Worm (Caenorhabditis elegans): ENCODE measurements around the gene R12B2.3.

R12B2.3 gene

DNA sequence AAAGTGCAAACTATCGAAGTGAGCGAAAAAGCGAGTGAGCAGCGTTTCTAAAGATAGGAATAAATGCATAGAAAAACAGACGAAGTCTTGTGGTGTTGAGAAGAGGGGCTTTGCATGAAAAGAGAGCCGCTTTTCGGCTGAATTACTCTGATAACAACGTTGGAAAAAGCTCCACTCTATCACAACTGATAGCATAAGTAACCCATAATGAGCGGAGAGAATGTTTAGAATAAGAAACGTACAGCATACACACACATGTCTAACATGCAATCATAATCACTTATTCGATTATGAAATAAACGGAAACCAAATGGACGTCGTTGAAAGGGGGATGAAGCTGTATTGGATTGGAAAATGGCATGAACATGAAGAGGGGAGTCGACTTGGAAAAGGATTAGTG lies 34.9 kb downstream of the R12B2.3 start (continued):
- TF ChIP-seq fos-1 (tag; optimal IDR thresholded peaks at IDR 0.05) (no peak), sup-37 (GFP tag; optimal IDR thresholded peaks at IDR 0.05) (no peak), nhr-76 (tag; optimal IDR thresholded peaks at IDR 0.05) (no peak), hpl-2 (GFP tag; optimal IDR thresholded peaks at IDR 0.05) (no peak), aha-1 (tag; optimal IDR thresholded peaks at IDR 0.05) (no peak), nhr-90 (tag; optimal IDR thresholded peaks at IDR 0.05; ENCODE audit: poor library complexity) (no peak), elt-3 (tag; optimal IDR thresholded peaks at IDR 0.05) (no peak), ztf-11 (tag; optimal IDR thresholded peaks at IDR 0.05) (no peak), unc-86 (tag; optimal IDR thresholded peaks at IDR 0.05) (no peak), xbp-1 (tag; optimal IDR thresholded peaks at IDR 0.05) (no peak), ceh-82 (tag; optimal IDR thresholded peaks at IDR 0.05) (no peak), sptf-1 (tag; optimal IDR thresholded peaks at IDR 0.05) (no peak), nhr-20 (tag; optimal IDR thresholded peaks at IDR 0.05) (no peak), zag-1 (tag; optimal IDR thresholded peaks at IDR 0.05) (no peak), nhr-28 (tag; optimal IDR thresholded peaks at IDR 0.05) (no peak), nhr-47 (tag; optimal IDR thresholded peaks at IDR 0.05) (peak; percentile 23), fkh-4 (tag; optimal IDR thresholded peaks at IDR 0.05; ENCODE audit: borderline replicate concordance) (no peak), nhr-85 (tag) (no peak), snu-23 (GFP tag; optimal IDR thresholded peaks at IDR 0.05) (no peak), grh-1 (GFP tag; IDR thresholded peaks at IDR 0.05) (no peak), ceh-63 (GFP tag; optimal IDR thresholded peaks at IDR 0.05) (no peak), mef-2 (tag; optimal IDR thresholded peaks at IDR 0.05) (no peak), nhr-237 (tag; optimal IDR thresholded peaks at IDR 0.05) (no peak), ces-1 (GFP tag; optimal IDR thresholded peaks at IDR 0.05) (no peak), mep-1 (tag; optimal IDR thresholded peaks at IDR 0.05) (no peak), pax-3 (tag; optimal IDR thresholded peaks at IDR 0.05) (peak; percentile 20), efl-3 (GFP tag; optimal IDR thresholded peaks at IDR 0.05) (no peak), egl-13 (tag; optimal IDR thresholded peaks at IDR 0.05) (peak; percentile 11), ets-5 (GFP tag; IDR thresholded peaks at IDR 0.05) (no peak), sox-4 (tag; optimal IDR thresholded peaks at IDR 0.05) (no peak), unc-130 (tag; optimal IDR thresholded peaks at IDR 0.05) (no peak), lin-14 (GFP tag; optimal IDR thresholded peaks at IDR 0.05) (peak; percentile 7), C04F5.9 (tag; optimal IDR thresholded peaks at IDR 0.05) (no peak), C34B4.2 (tag; optimal IDR thresholded peaks at IDR 0.05) (no peak), tlp-1 (tag; optimal IDR thresholded peaks at IDR 0.05) (no peak), unc-98 (GFP tag; IDR thresholded peaks at IDR 0.05) (no peak)

ce11 chrIII:5840815-5841573 lies 35.6 kb downstream of the R12B2.3 start:
- TF ChIP-seq efl-1 (optimal IDR thresholded peaks at IDR 0.05) (no peak), efl-1 (GFP tag; optimal IDR thresholded peaks at IDR 0.05 in 1 of 2) (peak in 1 of 2 experiments; percentile 89), unc-30 (tag; optimal IDR thresholded peaks at IDR 0.05) (no peak), lin-35 (GFP tag; optimal IDR thresholded peaks at IDR 0.05) (peak in 1 of 2 experiments; percentile 40)

DNA sequence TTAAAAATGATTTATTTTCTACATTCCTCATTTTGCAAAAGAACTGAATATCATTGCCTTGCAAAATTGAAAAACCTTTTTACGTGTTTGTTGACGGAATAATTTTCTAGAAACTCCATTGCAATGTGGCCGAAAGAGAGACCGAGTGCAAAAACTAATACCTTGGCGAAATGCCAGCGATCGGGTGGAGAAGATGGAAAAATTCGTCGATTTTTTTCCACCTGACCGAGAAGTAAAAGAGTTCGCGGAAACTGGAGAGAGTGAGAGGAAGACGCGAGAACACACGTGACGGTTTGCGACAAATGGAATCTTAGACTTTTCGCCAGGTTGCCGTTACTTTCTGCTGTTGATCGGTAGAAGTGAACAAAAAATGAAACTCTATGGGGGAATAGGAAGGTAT lies 36.3 kb downstream of the R12B2.3 start:
- TF ChIP-seq swsn-7 (tag; optimal IDR thresholded peaks at IDR 0.05): peak; percentile 21
- peak; percentile 92 for TF ChIP-seq nhr-85 (tag)
- peak; percentile 83 for TF ChIP-seq lin-14 (GFP tag; optimal IDR thresholded peaks at IDR 0.05)
- TF ChIP-seq efl-1 (optimal IDR thresholded peaks at IDR 0.05): peak in 1 of 2 experiments; percentile 17
- peak; percentile 16 to 53 for TF ChIP-seq efl-1 (GFP tag; optimal IDR thresholded peaks at IDR 0.05 in 1 of 2)
- TF ChIP-seq lin-35 (GFP tag; optimal IDR thresholded peaks at IDR 0.05): peak in 1 of 2 experiments; percentile 69
- peak in 1 of 2 experiments; percentile 92 for TF ChIP-seq mdl-1 (tag; optimal IDR thresholded peaks at IDR 0.05)
- peak; percentile 52 for TF ChIP-seq mep-1 (tag; optimal IDR thresholded peaks at IDR 0.05)
- no peak for TF ChIP-seq fos-1 (tag; optimal IDR thresholded peaks at IDR 0.05)
- no peak for TF ChIP-seq ets-5 (GFP tag; IDR thresholded peaks at IDR 0.05)
- peak; percentile 33 for TF ChIP-seq skn-1 (tag; optimal IDR thresholded peaks at IDR 0.05)
- no peak for TF ChIP-seq C04F5.9 (tag; optimal IDR thresholded peaks at IDR 0.05)
- peak; percentile 7 for TF ChIP-seq xbp-1 (tag; optimal IDR thresholded peaks at IDR 0.05)
- TF ChIP-seq egl-27 (tag; optimal IDR thresholded peaks at IDR 0.05): no peak
- no peak for TF ChIP-seq jun-1 (tag; optimal IDR thresholded peaks at IDR 0.05)
- no peak for TF ChIP-seq snpc-4 (tag; optimal IDR thresholded peaks at IDR 0.05)
- no peak for TF ChIP-seq pag-3 (tag; optimal IDR thresholded peaks at IDR 0.05; ENCODE audit: borderline replicate concordance, insufficient read depth)
- TF ChIP-seq pqm-1 (tag; optimal IDR thresholded peaks at IDR 0.05): no peak
- no peak for TF ChIP-seq alr-1 (tag; optimal IDR thresholded peaks at IDR 0.05; ENCODE audit: borderline replicate concordance)
- TF ChIP-seq mab-9 (GFP tag; IDR thresholded peaks at IDR 0.05): no peak
- no peak for TF ChIP-seq efl-3 (GFP tag; optimal IDR thresholded peaks at IDR 0.05)
